Fruit fly (Drosophila melanogaster): ENCODE results near the gene Skel.

The Skel gene

dm6 chr3R:10659563-10659962 lies 27.2 kb upstream of the Skel start (continued):
- no peak for TF ChIP-seq MBD-R2 (GFP tag; IDR thresholded peaks at IDR 0.05)
- TF ChIP-seq gce (GFP tag; IDR thresholded peaks at IDR 0.05) = no peak
- TF ChIP-seq twi (tag; optimal IDR thresholded peaks at IDR 0.05) = no peak
- no peak for TF ChIP-seq Dbx (GFP tag; IDR thresholded peaks at IDR 0.05)
- TF ChIP-seq sqz (GFP tag; optimal IDR thresholded peaks at IDR 0.05) = peak; percentile 35
- TF ChIP-seq her (GFP tag; optimal IDR thresholded peaks at IDR 0.05) = no peak
- no peak for TF ChIP-seq CG3995 (GFP tag; optimal IDR thresholded peaks at IDR 0.05)
- TF ChIP-seq dimm (GFP tag; IDR thresholded peaks at IDR 0.05) = no peak
- no peak for TF ChIP-seq org-1 (GFP tag; optimal IDR thresholded peaks at IDR 0.05)
- no peak for TF ChIP-seq cg (GFP tag; optimal IDR thresholded peaks at IDR 0.05)
- no peak for TF ChIP-seq ERR (GFP tag; optimal IDR thresholded peaks at IDR 0.05)
- no peak for TF ChIP-seq Myb (GFP tag; optimal IDR thresholded peaks at IDR 0.05)
- no peak for TF ChIP-seq Mrtf (GFP tag; IDR thresholded peaks at IDR 0.05)
- no peak for TF ChIP-seq CG17359 (tag; optimal IDR thresholded peaks at IDR 0.05)
- TF ChIP-seq YL-1 (GFP tag; optimal IDR thresholded peaks at IDR 0.05) = no peak
- no peak for TF ChIP-seq CG7745 (tag; optimal IDR thresholded peaks at IDR 0.05)
- TF ChIP-seq ken (GFP tag; IDR thresholded peaks at IDR 0.05) = no peak
- TF ChIP-seq BEAF-32 (GFP tag; optimal IDR thresholded peaks at IDR 0.05) = no peak
- TF ChIP-seq kah (GFP tag; optimal IDR thresholded peaks at IDR 0.05) = no peak
- no peak for TF ChIP-seq zen2 (GFP tag; IDR thresholded peaks at IDR 0.05; ENCODE audit: partially characterized antibody)
- TF ChIP-seq fd64A (GFP tag; optimal IDR thresholded peaks at IDR 0.05) = no peak
- no peak for TF ChIP-seq Meics (GFP tag; optimal IDR thresholded peaks at IDR 0.05)
- no peak for TF ChIP-seq CG32532 (GFP tag; IDR thresholded peaks at IDR 0.05)
- TF ChIP-seq gcm2 (GFP tag; optimal IDR thresholded peaks at IDR 0.05) = no peak
- TF ChIP-seq Bdp1 (GFP tag; optimal IDR thresholded peaks at IDR 0.05) = no peak
- peak; percentile 72; the same call in 1 of the 4 replicates for TF ChIP-seq chinmo (GFP tag; IDR thresholded peaks at IDR 0.05; ENCODE audit: partially characterized antibody)
- no peak for TF ChIP-seq CG14667 (GFP tag; IDR thresholded peaks at IDR 0.05)
- TF ChIP-seq toy (GFP tag; IDR thresholded peaks at IDR 0.05) = no peak
- peak; percentile 74 for TF ChIP-seq grn (GFP tag; optimal IDR thresholded peaks at IDR 0.05)
- no peak for TF ChIP-seq CG30020 (tag; optimal IDR thresholded peaks at IDR 0.05)
- no peak for TF ChIP-seq disco-r (GFP tag; optimal IDR thresholded peaks at IDR 0.05)
- no peak for TF ChIP-seq chif (GFP tag; optimal IDR thresholded peaks at IDR 0.05)
- TF ChIP-seq eyg (GFP tag; optimal IDR thresholded peaks at IDR 0.05) = no peak
- no peak for TF ChIP-seq CG9727 (GFP tag; optimal IDR thresholded peaks at IDR 0.05)
- no peak for TF ChIP-seq lola (GFP tag; optimal IDR thresholded peaks at IDR 0.05)
- no peak for TF ChIP-seq CG9215 (GFP tag; IDR thresholded peaks at IDR 0.05)
- no peak for TF ChIP-seq chn (GFP tag; optimal IDR thresholded peaks at IDR 0.05)
- peak in 1 of 2 experiments; percentile 64 for TF ChIP-seq Hr78 (GFP tag; optimal IDR thresholded peaks at IDR 0.05)
- TF ChIP-seq br (optimal IDR thresholded peaks at IDR 0.05) = no peak
- TF ChIP-seq HLH54F (GFP tag; optimal IDR thresholded peaks at IDR 0.05) = no peak
- TF ChIP-seq lov (optimal IDR thresholded peaks at IDR 0.05) = no peak
- TF ChIP-seq lov (GFP tag; IDR thresholded peaks at IDR 0.05) = no peak
- peak; percentile 57 for TF ChIP-seq oc (tag; optimal IDR thresholded peaks at IDR 0.05)
- TF ChIP-seq CG8478 (optimal IDR thresholded peaks at IDR 0.05) = no peak
- no peak for TF ChIP-seq caup (GFP tag; optimal IDR thresholded peaks at IDR 0.05; ENCODE audit: severe bottlenecking)

Measured in whole organism, embryonic.